Fruit fly (Drosophila melanogaster) whole organism, embryonic: ENCODE data around the gene CG14427.

Experiments used
- Aef1 ChIP-seq: fragments of 200-800 bp; sonication (Bioruptor generic); IDR thresholded peaks from 3 replicates; pipeline ENCODE4 v1.3.6; 2022; ENCODE audit warnings: missing biosample characterization, missing genetic modification characterization
- CG10543 ChIP-seq: fragments of 200-800 bp; sonication (Bioruptor generic); optimal IDR thresholded peaks from 3 replicates; lab custom pipeline; 2017; ENCODE audit warnings: missing biosample characterization, mild to moderate bottlenecking, missing genetic modification characterization, moderate library complexity
- CG11398 ChIP-seq: fragments of 200-800 bp; sonication (Bioruptor generic); optimal IDR thresholded peaks from 2 replicates; lab custom pipeline; 2016; ENCODE audit warnings: missing biosample characterization, missing genetic modification characterization
- CG14667 ChIP-seq: fragments of 200-800 bp; sonication (Bioruptor generic); IDR thresholded peaks from 2 replicates; pipeline ENCODE4 v1.3.6; 2022; ENCODE audit warnings: missing biosample characterization, missing genetic modification characterization
- CG1529 ChIP-seq: fragments of 200-800 bp; sonication (Bioruptor generic); optimal IDR thresholded peaks from 3 replicates; lab custom pipeline; 2018; ENCODE audit warnings: missing biosample characterization, missing genetic modification characterization
- CG2875 ChIP-seq: fragments of 200-800 bp; sonication (Bioruptor generic); optimal IDR thresholded peaks from 2 replicates; lab custom pipeline; 2017; ENCODE audit warnings: missing biosample characterization, mild to moderate bottlenecking, missing genetic modification characterization, missing genetic modification reagents
- CG32532 ChIP-seq: fragments of 200-800 bp; sonication (Bioruptor generic); IDR thresholded peaks from 2 replicates; pipeline ENCODE4 v1.3.6; 2022; ENCODE audit warnings: missing biosample characterization, missing genetic modification characterization
- CG3726 ChIP-seq: fragments of 200-800 bp; sonication (Bioruptor generic); IDR thresholded peaks from 3 replicates; pipeline ENCODE4, ENCODE4 v1.3.6; 2022; ENCODE audit warnings: missing biosample characterization, missing genetic modification characterization
- CG42726 ChIP-seq: fragments of 200-800 bp; sonication (Bioruptor generic); IDR thresholded peaks from 2 replicates; pipeline ENCODE4 v1.3.6; 2022; ENCODE audit warnings: missing biosample characterization, missing genetic modification characterization; ENCODE audit not compliant: partially characterized antibody
- CG4328 ChIP-seq: fragments of 200-800 bp; sonication (Bioruptor generic); optimal IDR thresholded peaks from 3 replicates; lab custom pipeline; 2017; ENCODE audit warnings: missing biosample characterization, missing genetic modification reagents, missing genetic modification characterization
- CG4617 ChIP-seq: fragments of 200-800 bp; sonication (Bioruptor generic); optimal IDR thresholded peaks from 3 replicates; lab custom pipeline; 2016; ENCODE audit warnings: missing biosample characterization, missing genetic modification characterization, borderline replicate concordance
- CG4730 ChIP-seq: fragments of 200-800 bp; sonication (Bioruptor generic); IDR thresholded peaks from 2 replicates; pipeline ENCODE4 v1.3.6; 2022; ENCODE audit warnings: missing biosample characterization, missing genetic modification characterization
- CG6175 ChIP-seq: fragments of 200-800 bp; sonication (Bioruptor generic); IDR thresholded peaks from 3 replicates; pipeline ENCODE4 v1.3.6; 2022; ENCODE audit warnings: missing biosample characterization, missing genetic modification characterization
- CG6254 ChIP-seq: fragments of 200-800 bp; sonication (Bioruptor generic); optimal IDR thresholded peaks from 3 replicates; lab custom pipeline; 2017; ENCODE audit warnings: mild to moderate bottlenecking, missing biosample characterization, missing genetic modification reagents, missing genetic modification characterization
- CG6854 ChIP-seq: fragments of 200-800 bp; sonication (Bioruptor generic); optimal IDR thresholded peaks from 3 replicates; lab custom pipeline; 2017; ENCODE audit warnings: missing biosample characterization, mild to moderate bottlenecking, missing genetic modification characterization
- CG7963 ChIP-seq: fragments of 200-800 bp; sonication (Bioruptor generic); IDR thresholded peaks from 3 replicates; pipeline ENCODE4 v1.3.6; 2022; ENCODE audit warnings: missing biosample characterization, missing genetic modification characterization; ENCODE audit not compliant: partially characterized antibody
- CG8290 ChIP-seq, 3 experiments: fragments of 200-800 bp; sonication (Bioruptor generic); optimal IDR thresholded peaks; 2 replicates each; lab custom pipeline; 2016 to 2019; ENCODE audit warnings: missing biosample characterization in 3 of 3, missing genetic modification characterization in 3 of 3, mild to moderate bottlenecking in 2 of 3, moderate library complexity in 1 of 3
- CG9437 ChIP-seq: fragments of 200-800 bp; sonication (Bioruptor generic); optimal IDR thresholded peaks from 2 replicates; lab custom pipeline; 2018; ENCODE audit warnings: missing biosample characterization, mild to moderate bottlenecking, missing genetic modification characterization
- E2f2 ChIP-seq: fragments of 200-800 bp; sonication (Bioruptor generic); IDR thresholded peaks from 2 replicates; pipeline ENCODE4 v1.3.6; 2022; ENCODE audit warnings: missing biosample characterization, missing genetic modification characterization
- Eip74EF ChIP-seq, 2 experiments: fragments of 200-800 bp in 1 of 2; fragments of >200 bp in 1 of 2; sonication (Bioruptor generic) in 1 of 2; optimal IDR thresholded peaks; 2 replicates each; lab custom pipeline; 2017 to 2019; ENCODE audit warnings: missing biosample characterization in 2 of 2, missing genetic modification characterization in 2 of 2, mild to moderate bottlenecking in 1 of 2, moderate library complexity in 1 of 2
- Hmr ChIP-seq: fragments of 200-800 bp; sonication (Bioruptor generic); optimal IDR thresholded peaks from 3 replicates; lab custom pipeline; 2017; ENCODE audit warnings: mild to moderate bottlenecking, missing biosample characterization, missing genetic modification reagents, missing genetic modification characterization
- Hr78 ChIP-seq, 2 experiments: fragments of 200-800 bp in 1 of 2; fragments of >200 bp in 1 of 2; sonication (Bioruptor generic) in 1 of 2; optimal IDR thresholded peaks; 2 replicates each; lab custom pipeline; 2017 to 2019; ENCODE audit warnings: missing biosample characterization in 2 of 2, missing genetic modification characterization in 2 of 2, mild to moderate bottlenecking in 1 of 2, moderate library complexity in 1 of 2
- MBD-R2 ChIP-seq: fragments of 200-800 bp; sonication (Bioruptor generic); IDR thresholded peaks from 2 replicates; pipeline ENCODE4 v1.3.6; 2022; ENCODE audit warnings: missing biosample characterization, missing genetic modification characterization
- MESR4 ChIP-seq: fragments of 200-800 bp; sonication (Bioruptor generic); optimal IDR thresholded peaks from 2 replicates; lab custom pipeline; 2018; ENCODE audit warnings: missing biosample characterization, mild to moderate bottlenecking, missing genetic modification characterization, moderate library complexity
- Mad ChIP-seq: fragments of 200-800 bp; sonication (Bioruptor generic); optimal IDR thresholded peaks from 2 replicates; lab custom pipeline; 2016; ENCODE audit warnings: missing biosample characterization, missing genetic modification characterization
- NC2β ChIP-seq: fragments of 200-800 bp; sonication (Bioruptor generic); optimal IDR thresholded peaks from 2 replicates; lab custom pipeline; 2016; ENCODE audit warnings: missing biosample characterization, missing genetic modification characterization
- Opbp ChIP-seq: fragments of 200-800 bp; sonication (Bioruptor generic); IDR thresholded peaks from 3 replicates; pipeline ENCODE4 v1.3.6; 2022; ENCODE audit warnings: missing biosample characterization, missing genetic modification characterization; ENCODE audit not compliant: partially characterized antibody
- Pdp1 ChIP-seq, 2 experiments: fragments of 200-800 bp; sonication (Bioruptor generic); optimal IDR thresholded peaks; 3 replicates each; lab custom pipeline; 2016; ENCODE audit warnings: missing biosample characterization in 2 of 2, missing genetic modification characterization in 2 of 2, mild to moderate bottlenecking in 1 of 2, moderate library complexity in 1 of 2
- Stat92E ChIP-seq, 3 experiments: fragments of >200 bp in 2 of 3; fragments of 200-800 bp in 1 of 3; sonication (Bioruptor generic) in 1 of 3; optimal IDR thresholded peaks; 2 replicates each; lab custom pipeline; 2017 to 2019; ENCODE audit warnings: missing biosample characterization in 3 of 3, missing genetic modification characterization in 3 of 3, mild to moderate bottlenecking in 1 of 3, moderate library complexity in 1 of 3
- TFAM ChIP-seq: fragments of 200-800 bp; sonication (Bioruptor generic); optimal IDR thresholded peaks from 2 replicates; lab custom pipeline; 2017; ENCODE audit warnings: missing biosample characterization, missing genetic modification characterization, inconsistent platforms
- Xrp1 ChIP-seq: fragments of 200-800 bp; sonication (Bioruptor generic); IDR thresholded peaks from 2 replicates; pipeline ENCODE4 v1.3.6; 2022; ENCODE audit warnings: missing biosample characterization, missing genetic modification characterization
- crc ChIP-seq: fragments of 200-800 bp; sonication (Bioruptor generic); optimal IDR thresholded peaks from 2 replicates; lab custom pipeline; 2016; ENCODE audit warnings: missing biosample characterization, missing genetic modification characterization
- dan ChIP-seq: fragments of 200-800 bp; sonication (Bioruptor generic); IDR thresholded peaks from 2 replicates; pipeline ENCODE4 v1.3.6; 2022; ENCODE audit warnings: missing biosample characterization, missing genetic modification characterization
- danr ChIP-seq: fragments of 200-800 bp; sonication (Bioruptor generic); IDR thresholded peaks from 2 replicates; pipeline ENCODE4 v1.3.6; 2022; ENCODE audit warnings: missing biosample characterization, missing genetic modification characterization
- dmrt11E ChIP-seq: fragments of 200-800 bp; sonication (Bioruptor generic); optimal IDR thresholded peaks from 3 replicates; lab custom pipeline; 2018; ENCODE audit warnings: missing biosample characterization, mild to moderate bottlenecking, missing genetic modification characterization, moderate library complexity
- en ChIP-seq: fragments of 200-800 bp; sonication (Bioruptor generic); optimal IDR thresholded peaks from 2 replicates; lab custom pipeline; 2016; ENCODE audit warnings: missing biosample characterization, missing genetic modification characterization
- grau ChIP-seq: fragments of 200-800 bp; optimal IDR thresholded peaks from 3 replicates; lab custom pipeline; 2019; ENCODE audit warnings: missing biosample characterization, mild to moderate bottlenecking, missing genetic modification characterization, moderate library complexity
- h ChIP-seq: fragments of >200 bp; optimal IDR thresholded peaks from 2 replicates; lab custom pipeline; 2017
- hth ChIP-seq: fragments of >200 bp; optimal IDR thresholded peaks from 2 replicates; lab custom pipeline; 2017; ENCODE audit warnings: inconsistent platforms
- kah ChIP-seq: fragments of 200-800 bp; sonication (Bioruptor generic); optimal IDR thresholded peaks from 2 replicates; lab custom pipeline; 2018; ENCODE audit warnings: missing biosample characterization, mild to moderate bottlenecking, missing genetic modification characterization
- kni ChIP-seq: fragments of 200-800 bp; sonication (Bioruptor generic); optimal IDR thresholded peaks from 3 replicates; lab custom pipeline; 2017; ENCODE audit warnings: mild to moderate bottlenecking, missing biosample characterization, missing genetic modification reagents, missing genetic modification characterization
- nerfin-1 ChIP-seq: fragments of 200-800 bp; sonication (Bioruptor generic); optimal IDR thresholded peaks from 3 replicates; lab custom pipeline; 2019; ENCODE audit warnings: missing biosample characterization, mild to moderate bottlenecking, missing genetic modification characterization, moderate library complexity
- pita ChIP-seq: fragments of 200-800 bp; sonication (Bioruptor generic); optimal IDR thresholded peaks from 2 replicates; lab custom pipeline; 2017; ENCODE audit warnings: missing biosample characterization, mild to moderate bottlenecking, missing genetic modification characterization
- row ChIP-seq: fragments of 200-800 bp; sonication (Bioruptor generic); IDR thresholded peaks from 3 replicates; pipeline ENCODE4 v1.3.6; 2022; ENCODE audit warnings: missing biosample characterization, missing genetic modification characterization
- schlank ChIP-seq: fragments of 200-800 bp; sonication (Bioruptor generic); optimal IDR thresholded peaks from 2 replicates; lab custom pipeline; 2018; ENCODE audit warnings: missing biosample characterization, mild to moderate bottlenecking, missing genetic modification characterization
- seq ChIP-seq: fragments of 200-800 bp; sonication (Bioruptor generic); IDR thresholded peaks from 2 replicates; pipeline ENCODE4 v1.3.6; 2022; ENCODE audit warnings: missing biosample characterization, missing genetic modification characterization
- shn ChIP-seq: fragments of 200-800 bp; sonication (Bioruptor generic); optimal IDR thresholded peaks from 3 replicates; lab custom pipeline; 2016; ENCODE audit warnings: missing biosample characterization, missing genetic modification characterization
- ssp ChIP-seq: fragments of 200-800 bp; sonication (Bioruptor generic); IDR thresholded peaks from 2 replicates; pipeline ENCODE4 v1.3.6; 2022; ENCODE audit warnings: missing biosample characterization, missing genetic modification characterization
- tap ChIP-seq: fragments of 200-800 bp; optimal IDR thresholded peaks from 3 replicates; lab custom pipeline; 2019; ENCODE audit warnings: missing biosample characterization, mild to moderate bottlenecking, missing genetic modification characterization, moderate library complexity

CG14427 gene

DNA sequence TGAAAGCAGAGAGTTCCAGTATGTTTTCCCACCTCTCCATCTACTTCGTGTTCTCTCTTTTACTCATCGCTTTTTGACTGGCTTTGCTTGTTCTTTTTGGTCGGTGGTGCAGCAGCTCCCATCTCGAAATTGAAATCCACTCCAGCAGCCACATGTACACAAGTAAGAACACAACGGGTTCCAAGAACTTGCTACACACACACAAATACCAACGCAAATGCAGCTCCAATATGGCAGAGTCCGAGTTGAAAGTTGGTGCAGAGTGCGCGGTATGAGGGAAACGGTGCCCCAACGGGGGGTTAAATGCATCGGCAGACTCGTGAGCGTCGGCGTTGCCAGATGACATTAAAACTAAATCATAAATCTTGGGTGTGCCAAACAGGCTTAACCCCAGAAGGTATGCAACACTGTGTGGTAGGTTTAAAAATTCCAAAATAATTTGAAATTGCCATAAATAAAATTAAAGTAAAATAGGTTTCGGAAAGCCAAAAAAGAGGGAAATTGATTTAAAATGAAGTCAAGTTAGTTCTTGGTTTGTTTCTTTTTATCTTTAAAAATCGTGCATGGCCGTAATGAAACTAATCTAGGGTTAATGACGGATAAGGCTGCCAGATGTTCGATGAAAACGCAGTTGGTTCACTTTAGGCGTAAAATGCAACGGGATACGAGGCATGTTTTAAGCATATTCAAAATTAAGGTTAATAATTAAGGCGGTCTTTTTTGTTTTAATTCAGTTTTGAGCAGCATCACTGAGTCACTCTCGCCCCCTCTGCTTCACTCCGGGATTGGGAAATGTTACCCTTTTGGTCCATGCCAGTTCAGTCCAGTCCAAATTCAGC is 42.5 kb upstream of the CG14427 start (continued):
- TF ChIP-seq Hmr (GFP tag; lab: Kevin White, UChicago) (no peak), Pdp1 (GFP tag; optimal IDR thresholded peaks at IDR 0.05; lab: Kevin White, UChicago) (no peak), CG2875 (GFP tag; lab: Kevin White, UChicago) (no peak), schlank (tag; lab: Kevin White, UChicago) (no peak), tap (tag; lab: Kevin White, UChicago) (no peak), NC2β (GFP tag; lab: Kevin White, UChicago) (no peak), CG14667 (GFP tag; lab: Robert Waterston, UW) (no peak), kah (GFP tag; lab: Kevin White, UChicago) (no peak), Xrp1 (GFP tag; lab: Robert Waterston, UW) (peak; percentile 47; the same call in 1 of the 2 replicates), h (lab: Kevin White, UChicago) (no peak), Stat92E (GFP tag; optimal IDR thresholded peaks at IDR 0.05; lab: Kevin White, UChicago) (peak in 1 of 3 experiments; percentile 96), CG4328 (no peak), E2f2 (no peak), Eip74EF (GFP tag; optimal IDR thresholded peaks at IDR 0.05; lab: Kevin White, UChicago) (no peak), CG6175 (GFP tag; lab: Robert Waterston, UW) (no peak), crc (GFP tag; lab: Kevin White, UChicago) (no peak), ssp (GFP tag; lab: Robert Waterston, UW) (no peak), CG42726 (GFP tag; lab: Robert Waterston, UW) (no peak), seq (GFP tag; lab: Robert Waterston, UW) (no peak), CG11398 (no peak), CG7963 (GFP tag; lab: Robert Waterston, UW) (no peak), row (GFP tag; lab: Robert Waterston, UW) (peak; percentile 40; the same call in 2 of the 3 replicates), Opbp (GFP tag; lab: Robert Waterston, UW) (no peak), Aef1 (no peak), Hr78 (GFP tag; optimal IDR thresholded peaks at IDR 0.05; lab: Kevin White, UChicago) (peak in 1 of 2 experiments; percentile 10), CG3726 (GFP tag; lab: Robert Waterston, UW) (no peak), CG6854 (no peak), nerfin-1 (tag; lab: Kevin White, UChicago) (no peak), CG4730 (GFP tag; lab: Robert Waterston, UW) (no peak), grau (tag; lab: Kevin White, UChicago) (peak; percentile 10), MESR4 (no peak), CG6254 (GFP tag; lab: Kevin White, UChicago) (peak; percentile 33), CG8290 (GFP tag; optimal IDR thresholded peaks at IDR 0.05; lab: Kevin White, UChicago) (peak; percentile 92), CG8290 (tag; optimal IDR thresholded peaks at IDR 0.05; lab: Kevin White, UChicago) (peak; percentile 47 to 93), pita (GFP tag; lab: Kevin White, UChicago) (no peak), danr (GFP tag; lab: Robert Waterston, UW) (no peak), TFAM (GFP tag; lab: Kevin White, UChicago) (no peak), en (GFP tag; lab: Kevin White, UChicago) (no peak), dmrt11E (tag; lab: Kevin White, UChicago) (peak; percentile 32), dan (GFP tag; lab: Robert Waterston, UW) (no peak), CG1529 (GFP tag; lab: Kevin White, UChicago) (no peak), MBD-R2 (GFP tag; lab: Robert Waterston, UW) (no peak), CG10543 (GFP tag; lab: Kevin White, UChicago) (no peak), hth (lab: Kevin White, UChicago) (no peak), Mad (no peak), CG32532 (GFP tag; lab: Robert Waterston, UW) (no peak), kni (GFP tag; lab: Kevin White, UChicago) (no peak), CG9437 (GFP tag; lab: Kevin White, UChicago) (peak; percentile 54), shn (GFP tag; lab: Kevin White, UChicago) (no peak), CG4617 (GFP tag; lab: Kevin White, UChicago) (no peak)
